Fruit fly (Drosophila melanogaster): ENCODE measurements around the gene CG11226.
A peak's percentile ranks its signal among the peaks of the same experiment; 100 is the strongest.

The CG11226 gene

DNA sequence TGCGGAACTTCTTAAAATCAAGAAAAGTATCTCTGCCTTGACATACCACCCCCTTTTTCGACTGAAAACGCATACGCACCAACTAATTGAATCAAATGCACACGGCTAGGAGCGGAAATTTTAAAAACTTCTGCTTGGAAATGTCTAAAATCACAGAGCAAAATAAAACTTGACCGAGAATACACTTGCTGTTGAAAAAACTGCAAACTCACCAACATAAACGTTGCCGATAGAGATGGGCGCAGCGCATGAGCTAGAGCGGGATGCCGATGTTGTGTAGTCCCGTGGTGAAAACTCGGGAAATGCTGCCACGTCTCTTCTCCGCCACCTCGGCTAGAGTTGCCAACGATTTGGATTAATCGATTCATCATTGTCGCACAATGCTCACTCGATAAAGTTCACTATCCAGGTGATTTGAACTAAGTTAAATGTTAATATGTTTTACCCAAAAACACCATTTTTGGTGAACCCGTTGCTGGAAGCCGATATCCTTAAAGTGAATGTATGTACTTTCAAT lies 35.0 kb downstream of the CG11226 start, which contains the start of the genes CG11109 and Arf1 (continued):
- TF ChIP-seq Jarid2 (GFP tag; optimal IDR thresholded peaks at IDR 0.05) (no peak), Dref (GFP tag; IDR thresholded peaks at IDR 0.05) (peak; percentile 87), Hr78 (GFP tag; optimal IDR thresholded peaks at IDR 0.05) (no peak), chinmo (GFP tag; IDR thresholded peaks at IDR 0.05; ENCODE audit: partially characterized antibody) (peak; percentile 80), CG14710 (tag; optimal IDR thresholded peaks at IDR 0.05) (peak; percentile 64), CG11696 (GFP tag; IDR thresholded peaks at IDR 0.05) (no peak), crp (GFP tag; optimal IDR thresholded peaks at IDR 0.05) (peak in 1 of 2 experiments; percentile 43), kni (GFP tag; optimal IDR thresholded peaks at IDR 0.05) (no peak), onecut (GFP tag; IDR thresholded peaks at IDR 0.05) (peak; percentile 27; the same call in 1 of the 2 replicates), CG3995 (GFP tag; optimal IDR thresholded peaks at IDR 0.05) (peak; percentile 83), mld (GFP tag; IDR thresholded peaks at IDR 0.05; ENCODE audit: partially characterized antibody) (peak; percentile 67; the same call in 2 of the 3 replicates), nerfin-1 (tag; optimal IDR thresholded peaks at IDR 0.05) (peak; percentile 29), unc-4 (GFP tag; IDR thresholded peaks at IDR 0.05; ENCODE audit: partially characterized antibody) (peak; percentile 37), zen2 (GFP tag; IDR thresholded peaks at IDR 0.05; ENCODE audit: partially characterized antibody) (peak; percentile 61), tap (tag; optimal IDR thresholded peaks at IDR 0.05) (peak; percentile 7), CG1832 (GFP tag; optimal IDR thresholded peaks at IDR 0.05) (peak; percentile 67), Optix (GFP tag; IDR thresholded peaks at IDR 0.05) (no peak), Sry-δ (GFP tag; optimal IDR thresholded peaks at IDR 0.05) (peak; percentile 85), hbn (GFP tag; IDR thresholded peaks at IDR 0.05; ENCODE audit: partially characterized antibody) (peak; percentile 59), Med (GFP tag) (peak; percentile 81), CG4617 (GFP tag; optimal IDR thresholded peaks at IDR 0.05; ENCODE audit: borderline replicate concordance) (peak; percentile 58), HmgD (GFP tag; optimal IDR thresholded peaks at IDR 0.05) (peak; percentile 2), CG17912 (GFP tag; optimal IDR thresholded peaks at IDR 0.05) (peak; percentile 47), Awh (GFP tag; IDR thresholded peaks at IDR 0.05) (no peak), Adf1 (GFP tag; IDR thresholded peaks at IDR 0.05) (peak; percentile 20; the same call in 1 of the 2 replicates), CG13296 (GFP tag; optimal IDR thresholded peaks at IDR 0.05) (peak; percentile 23), CG15514 (GFP tag; optimal IDR thresholded peaks at IDR 0.05) (peak; percentile 90), Scr (GFP tag; IDR thresholded peaks at IDR 0.05; ENCODE audit: partially characterized antibody) (peak; percentile 52), CG8924 (tag; optimal IDR thresholded peaks at IDR 0.05) (peak; percentile 30), CG7963 (GFP tag; IDR thresholded peaks at IDR 0.05; ENCODE audit: partially characterized antibody) (peak; percentile 72), CG1647 (GFP tag; optimal IDR thresholded peaks at IDR 0.05) (no peak), CG32532 (GFP tag; IDR thresholded peaks at IDR 0.05) (0 out of 2 replicates have a peak, but pooled peaks have one; percentile 21), MBD-R2 (GFP tag; IDR thresholded peaks at IDR 0.05) (peak; percentile 76), CrebB (tag; optimal IDR thresholded peaks at IDR 0.05) (peak; percentile 36), Nf-YC (tag; optimal IDR thresholded peaks at IDR 0.05) (peak; percentile 36), grau (tag; optimal IDR thresholded peaks at IDR 0.05) (peak; percentile 24), CG10321 (GFP tag; IDR thresholded peaks at IDR 0.05) (peak; percentile 93), CG3407 (GFP tag; optimal IDR thresholded peaks at IDR 0.05) (no peak), pzg (GFP tag; optimal IDR thresholded peaks at IDR 0.05) (peak; percentile 87), CG9797 (GFP tag; optimal IDR thresholded peaks at IDR 0.05) (peak; percentile 2), hb (GFP tag; IDR thresholded peaks at IDR 0.05; ENCODE audit: partially characterized antibody) (peak; percentile 7; the same call in 1 of the 3 replicates), nmo (GFP tag; optimal IDR thresholded peaks at IDR 0.05) (peak; percentile 19), H2.0 (GFP tag; IDR thresholded peaks at IDR 0.05) (0 out of 2 replicates have a peak, but pooled peaks have one; percentile 18), Xrp1 (GFP tag; IDR thresholded peaks at IDR 0.05) (no peak), YL-1 (GFP tag; optimal IDR thresholded peaks at IDR 0.05) (peak; percentile 94), Doc3 (GFP tag; IDR thresholded peaks at IDR 0.05; ENCODE audit: partially characterized antibody) (peak; percentile 33), Hmr (GFP tag; optimal IDR thresholded peaks at IDR 0.05) (peak; percentile 24), CG4424 (GFP tag; optimal IDR thresholded peaks at IDR 0.05) (no peak)

Measured in whole organism, embryonic.